Fruit fly (Drosophila melanogaster) whole organism, prepupa: ENCODE results near the gene CG5265.
A peak's percentile ranks its signal among the peaks of the same experiment; 100 is the strongest.

Source experiments
- CG6854 ChIP-seq: fragments of 200-800 bp; sonication (Bioruptor generic); optimal IDR thresholded peaks from 2 replicates; lab custom pipeline; 2017; ENCODE audit warnings: missing biosample characterization, mild to moderate bottlenecking, missing genetic modification characterization
- Eip93F ChIP-seq: fragments of 200-800 bp; sonication (Bioruptor generic); optimal IDR thresholded peaks from 2 replicates; lab custom pipeline; 2016; ENCODE audit warnings: missing biosample characterization, mild to moderate bottlenecking, missing genetic modification characterization

- TF ChIP-seq CG6854 (GFP tag; lab: Kevin White, UChicago) (peak; percentile 14), Eip93F (GFP tag; lab: Kevin White, UChicago) (no peak)
Measured at dm6 chr3R:17117607-17118327, 21.0 kb upstream of the CG5265 start.
